Worm (Caenorhabditis elegans): ENCODE results near the gene T07D4.5.

DNA sequence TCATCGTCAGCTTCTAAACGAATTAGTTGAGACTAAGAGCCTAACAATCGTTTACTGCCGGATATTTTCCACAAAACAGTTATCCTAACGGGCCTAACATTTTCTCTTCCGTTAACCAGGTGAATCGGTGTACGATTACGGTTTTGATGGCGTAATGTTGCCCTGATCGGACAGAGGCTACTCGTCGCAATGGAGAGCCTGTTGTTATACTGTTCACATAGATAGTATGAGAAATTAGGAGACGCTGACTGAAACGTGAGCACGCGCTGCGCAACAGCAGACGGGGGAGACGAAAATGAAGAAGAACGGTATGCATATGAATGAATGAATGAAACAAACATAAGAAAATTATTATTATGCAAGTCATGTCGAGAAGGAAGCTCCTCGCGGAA, 15.2 kb upstream of the T07D4.5 start:
- TF ChIP-seq fos-1 (tag; optimal IDR thresholded peaks at IDR 0.05) (no peak), nhr-28 (tag; optimal IDR thresholded peaks at IDR 0.05) (no peak), ceh-28 (tag; optimal IDR thresholded peaks at IDR 0.05) (no peak), ceh-82 (tag; optimal IDR thresholded peaks at IDR 0.05) (no peak), daf-12 (tag; optimal IDR thresholded peaks at IDR 0.05) (no peak), unc-39 (tag; optimal IDR thresholded peaks at IDR 0.05) (no peak), nhr-76 (tag; optimal IDR thresholded peaks at IDR 0.05) (no peak)

Measured in whole organism, L3 larva.